Fruit fly (Drosophila melanogaster): ENCODE results near the gene CG10462.

Gene CG10462

dm6 chr2L:19763773-19764580, 28.2 kb upstream of the CG10462 start, which contains the start of gene fbp (continued):
- TF ChIP-seq CG15696 (tag; optimal IDR thresholded peaks at IDR 0.05) (peak; percentile 20), CG8281 (tag; optimal IDR thresholded peaks at IDR 0.05) (peak; percentile 22), Stat92E (GFP tag; optimal IDR thresholded peaks at IDR 0.05) (peak in 1 of 3 experiments; percentile 25), CG4404 (GFP tag; IDR thresholded peaks at IDR 0.05) (no peak), Lpt (GFP tag; optimal IDR thresholded peaks at IDR 0.05) (no peak), gcm (GFP tag; optimal IDR thresholded peaks at IDR 0.05) (peak; percentile 43), CG14050 (GFP tag; IDR thresholded peaks at IDR 0.05) (no peak), pros (GFP tag; optimal IDR thresholded peaks at IDR 0.05) (no peak), HLH3B (GFP tag; IDR thresholded peaks at IDR 0.05) (0 out of 2 replicates have a peak, but pooled peaks have one; percentile 29), nau (GFP tag; optimal IDR thresholded peaks at IDR 0.05) (peak; percentile 52), dan (GFP tag; IDR thresholded peaks at IDR 0.05) (no peak), CG4328 (GFP tag; optimal IDR thresholded peaks at IDR 0.05) (peak; percentile 29), Abd-B (GFP tag; optimal IDR thresholded peaks at IDR 0.05) (peak; percentile 65), HmgD (GFP tag; optimal IDR thresholded peaks at IDR 0.05) (no peak), mld (GFP tag; IDR thresholded peaks at IDR 0.05; ENCODE audit: partially characterized antibody) (no peak), lilli (GFP tag; optimal IDR thresholded peaks at IDR 0.05) (peak; percentile 44), Ets65A (GFP tag) (peak; percentile 86), aop (GFP tag; IDR thresholded peaks at IDR 0.05) (no peak), Ptx1 (GFP tag; IDR thresholded peaks at IDR 0.05) (peak; percentile 55), CG1603 (tag; optimal IDR thresholded peaks at IDR 0.05) (no peak), ewg (GFP tag; optimal IDR thresholded peaks at IDR 0.05) (peak; percentile 21), CG7987 (GFP tag; optimal IDR thresholded peaks at IDR 0.05) (no peak), CG16813 (GFP tag; IDR thresholded peaks at IDR 0.05; ENCODE audit: partially characterized antibody) (no peak), pum (GFP tag; optimal IDR thresholded peaks at IDR 0.05) (no peak), Fer2 (tag; optimal IDR thresholded peaks at IDR 0.05) (no peak), CG2678 (tag; optimal IDR thresholded peaks at IDR 0.05) (peak; percentile 86), grau (tag; optimal IDR thresholded peaks at IDR 0.05) (peak; percentile 78), eyg (GFP tag; optimal IDR thresholded peaks at IDR 0.05) (no peak), vfl (GFP tag; optimal IDR thresholded peaks at IDR 0.05) (no peak), Elba2 (GFP tag; optimal IDR thresholded peaks at IDR 0.05) (no peak), CG9437 (GFP tag; optimal IDR thresholded peaks at IDR 0.05) (peak; percentile 86), CG18619 (GFP tag; optimal IDR thresholded peaks at IDR 0.05) (peak; percentile 79), CG30403 (GFP tag; optimal IDR thresholded peaks at IDR 0.05) (peak; percentile 85), klu (GFP tag; IDR thresholded peaks at IDR 0.05) (no peak), Dbx (GFP tag; IDR thresholded peaks at IDR 0.05) (peak; percentile 44; the same call in 1 of the 3 replicates), cas (GFP tag; IDR thresholded peaks at IDR 0.05) (no peak), Neu2 (GFP tag; optimal IDR thresholded peaks at IDR 0.05; ENCODE audit: borderline replicate concordance) (no peak), br (optimal IDR thresholded peaks at IDR 0.05) (no peak), Poxn (GFP tag; IDR thresholded peaks at IDR 0.05) (no peak), NK7.1 (GFP tag; optimal IDR thresholded peaks at IDR 0.05) (no peak), CG1529 (GFP tag; optimal IDR thresholded peaks at IDR 0.05) (peak; percentile 46), en (GFP tag; optimal IDR thresholded peaks at IDR 0.05) (no peak), BEAF-32 (GFP tag; optimal IDR thresholded peaks at IDR 0.05) (no peak), Vsx1 (GFP tag; optimal IDR thresholded peaks at IDR 0.05) (peak; percentile 4), dati (GFP tag; IDR thresholded peaks at IDR 0.05) (no peak), CG16815 (GFP tag; optimal IDR thresholded peaks at IDR 0.05) (peak; percentile 68), dmrt99B (tag; optimal IDR thresholded peaks at IDR 0.05) (peak; percentile 76), CG10565 (GFP tag; optimal IDR thresholded peaks at IDR 0.05) (no peak), NC2β (GFP tag; optimal IDR thresholded peaks at IDR 0.05) (no peak), ac (GFP tag; optimal IDR thresholded peaks at IDR 0.05) (no peak)
